Worm (Caenorhabditis elegans): ENCODE data around the gene kreg-1.

Gene kreg-1

ce11 chrX:8709424-8709823, at the start of gene kreg-1:
Gene kreg-1, plus strand, starts transcription at chrX:8709764.
- TF ChIP-seq zag-1 (tag; optimal IDR thresholded peaks at IDR 0.05) (no peak), pqm-1 (tag; optimal IDR thresholded peaks at IDR 0.05) (peak; percentile 83), elt-2 (tag; optimal IDR thresholded peaks at IDR 0.05) (peak; percentile 56)

ce11 chrX:8660319-8660718, 49.2 kb upstream of the kreg-1 start, which contains the start of gene rig-1:
Gene rig-1, plus strand, starts transcription at chrX:8660619.
- TF ChIP-seq unc-62 (GFP tag; optimal IDR thresholded peaks at IDR 0.05) (no peak), nhr-11 (tag; optimal IDR thresholded peaks at IDR 0.05) (no peak), zag-1 (tag; optimal IDR thresholded peaks at IDR 0.05) (no peak), elt-1 (tag; optimal IDR thresholded peaks at IDR 0.05) (no peak), lsy-12 (tag; optimal IDR thresholded peaks at IDR 0.05) (no peak), aly-2 (tag; optimal IDR thresholded peaks at IDR 0.05) (no peak), nhr-67 (tag; optimal IDR thresholded peaks at IDR 0.05) (no peak), lin-15B (tag; optimal IDR thresholded peaks at IDR 0.05) (no peak), ztf-11 (tag; optimal IDR thresholded peaks at IDR 0.05) (no peak), fos-1 (tag; optimal IDR thresholded peaks at IDR 0.05) (no peak), ZK546.5 (tag; optimal IDR thresholded peaks at IDR 0.05) (no peak), egl-27 (tag; optimal IDR thresholded peaks at IDR 0.05) (no peak), fkh-2 (tag; optimal IDR thresholded peaks at IDR 0.05) (no peak), nhr-76 (tag; optimal IDR thresholded peaks at IDR 0.05) (no peak), hmg-11 (tag; optimal IDR thresholded peaks at IDR 0.05) (no peak), jun-1 (tag; optimal IDR thresholded peaks at IDR 0.05) (no peak), ama-1 (optimal IDR thresholded peaks at IDR 0.05) (no peak)

ce11 chrX:8660909-8661308, 48.7 kb upstream of the kreg-1 start:
- TF ChIP-seq elt-2 (tag; optimal IDR thresholded peaks at IDR 0.05) = no peak
- no peak for TF ChIP-seq fkh-10 (GFP tag; optimal IDR thresholded peaks at IDR 0.05)
- no peak for TF ChIP-seq nhr-43 (tag; optimal IDR thresholded peaks at IDR 0.05; ENCODE audit: poor library complexity, severe bottlenecking)
- no peak for TF ChIP-seq nhr-23 (tag; optimal IDR thresholded peaks at IDR 0.05)
- no peak for TF ChIP-seq ceh-82 (tag; optimal IDR thresholded peaks at IDR 0.05)

ce11 chrX:8662452-8662851, 47.1 kb upstream of the kreg-1 start:
- no peak for TF ChIP-seq ztf-11 (tag; optimal IDR thresholded peaks at IDR 0.05)
- TF ChIP-seq nhr-237 (tag; optimal IDR thresholded peaks at IDR 0.05) = no peak
- no peak for TF ChIP-seq ama-1 (optimal IDR thresholded peaks at IDR 0.05)
- TF ChIP-seq R02D3.7 (tag; optimal IDR thresholded peaks at IDR 0.05) = no peak
- TF ChIP-seq lin-15B (tag; optimal IDR thresholded peaks at IDR 0.05) = no peak
- TF ChIP-seq jun-1 (tag; optimal IDR thresholded peaks at IDR 0.05) = no peak
- TF ChIP-seq elt-2 (tag; optimal IDR thresholded peaks at IDR 0.05) = no peak
- TF ChIP-seq nhr-67 (tag; optimal IDR thresholded peaks at IDR 0.05) = no peak
- TF ChIP-seq mdl-1 (tag; optimal IDR thresholded peaks at IDR 0.05) = no peak
- no peak for TF ChIP-seq aly-2 (tag; optimal IDR thresholded peaks at IDR 0.05)
- no peak for TF ChIP-seq tbx-2 (tag; optimal IDR thresholded peaks at IDR 0.05)
- TF ChIP-seq nhr-12 (tag; optimal IDR thresholded peaks at IDR 0.05) = no peak
- no peak for TF ChIP-seq pqm-1 (tag; optimal IDR thresholded peaks at IDR 0.05)
- TF ChIP-seq eor-1 (tag; optimal IDR thresholded peaks at IDR 0.05) = no peak
- TF ChIP-seq unc-39 (tag; optimal IDR thresholded peaks at IDR 0.05) = no peak
- no peak for TF ChIP-seq unc-62 (GFP tag; optimal IDR thresholded peaks at IDR 0.05)
- no peak for TF ChIP-seq nfya-1 (tag; optimal IDR thresholded peaks at IDR 0.05; ENCODE audit: insufficient read depth)

- TF ChIP-seq snpc-4 (tag; optimal IDR thresholded peaks at IDR 0.05) (no peak), nhr-11 (tag; optimal IDR thresholded peaks at IDR 0.05) (no peak), nhr-23 (tag; optimal IDR thresholded peaks at IDR 0.05) (no peak), sea-2 (GFP tag; optimal IDR thresholded peaks at IDR 0.05) (no peak), jun-1 (tag; optimal IDR thresholded peaks at IDR 0.05) (no peak), eor-1 (tag; optimal IDR thresholded peaks at IDR 0.05) (no peak), lin-15B (tag; optimal IDR thresholded peaks at IDR 0.05) (no peak), nhr-25 (tag; optimal IDR thresholded peaks at IDR 0.05) (no peak), unc-39 (tag; optimal IDR thresholded peaks at IDR 0.05) (no peak), fos-1 (tag; optimal IDR thresholded peaks at IDR 0.05) (no peak), mml-1 (tag; optimal IDR thresholded peaks at IDR 0.05) (no peak), hmg-11 (tag; optimal IDR thresholded peaks at IDR 0.05) (no peak), nhr-77 (tag; optimal IDR thresholded peaks at IDR 0.05) (no peak), nhr-237 (tag; optimal IDR thresholded peaks at IDR 0.05) (no peak), skn-1 (tag; optimal IDR thresholded peaks at IDR 0.05) (no peak), ceh-82 (tag; optimal IDR thresholded peaks at IDR 0.05) (no peak), ztf-11 (tag; optimal IDR thresholded peaks at IDR 0.05) (no peak)
Measured at ce11 chrX:8672760-8673159, 36.8 kb upstream of the kreg-1 start, which contains the start of the genes K09E2.2 and K09E2.3. Gene K09E2.2, plus strand, starts transcription at chrX:8673060. Gene K09E2.3, plus strand, starts transcription at chrX:8673084.

Measured in whole organism, L3 larva.